Fruit fly (Drosophila melanogaster) whole organism, embryonic: ENCODE measurements around the gene CG44094.
A peak's percentile ranks its signal among the peaks of the same experiment; 100 is the strongest.

Source experiments
- Awh ChIP-seq: fragments of 200-800 bp; sonication (Bioruptor generic); IDR thresholded peaks from 2 replicates; pipeline ENCODE4, ENCODE4 v1.3.6; 2022; ENCODE audit warnings: missing biosample characterization, missing genetic modification characterization
- CG10366 ChIP-seq: fragments of 200-800 bp; sonication (Bioruptor generic); IDR thresholded peaks from 2 replicates; pipeline ENCODE4 v1.3.6; 2022; ENCODE audit warnings: missing biosample characterization, missing genetic modification characterization
- CG11456 ChIP-seq: fragments of 200-800 bp; sonication (Bioruptor generic); IDR thresholded peaks from 3 replicates; pipeline ENCODE4 v1.3.6; 2022; ENCODE audit warnings: missing biosample characterization, missing genetic modification characterization
- CG11504 ChIP-seq: fragments of 200-800 bp; sonication (Bioruptor generic); optimal IDR thresholded peaks from 3 replicates; lab custom pipeline; 2019; ENCODE audit warnings: missing biosample characterization, mild to moderate bottlenecking, missing genetic modification characterization, moderate library complexity
- CG1647 ChIP-seq: fragments of 200-800 bp; sonication (Bioruptor generic); optimal IDR thresholded peaks from 3 replicates; lab custom pipeline; 2016; ENCODE audit warnings: missing biosample characterization, missing genetic modification characterization
- CG17912 ChIP-seq: fragments of 200-800 bp; sonication (Bioruptor generic); optimal IDR thresholded peaks from 2 replicates; lab custom pipeline; 2018; ENCODE audit warnings: missing biosample characterization, mild to moderate bottlenecking, missing genetic modification characterization
- CG1832 ChIP-seq: fragments of 200-800 bp; sonication (Bioruptor generic); optimal IDR thresholded peaks from 2 replicates; lab custom pipeline; 2017; ENCODE audit warnings: missing biosample characterization, mild to moderate bottlenecking, missing genetic modification characterization, inconsistent platforms
- CG2116 ChIP-seq: fragments of 200-800 bp; sonication (Bioruptor generic); optimal IDR thresholded peaks from 3 replicates; lab custom pipeline; 2018; ENCODE audit warnings: missing biosample characterization, mild to moderate bottlenecking, missing genetic modification characterization
- CG2712 ChIP-seq: fragments of 200-800 bp; optimal IDR thresholded peaks from 3 replicates; lab custom pipeline; 2019; ENCODE audit warnings: missing biosample characterization, mild to moderate bottlenecking, missing genetic modification characterization, moderate library complexity
- CG31388 ChIP-seq: fragments of 200-800 bp; sonication (Bioruptor generic); optimal IDR thresholded peaks from 2 replicates; lab custom pipeline; 2016; ENCODE audit warnings: missing biosample characterization, missing genetic modification characterization
- CG43689 ChIP-seq: fragments of 200-800 bp; sonication (Bioruptor generic); IDR thresholded peaks from 2 replicates; pipeline ENCODE4 v1.3.6; 2022; ENCODE audit warnings: missing biosample characterization, missing genetic modification characterization
- CG6683 ChIP-seq: fragments of 200-800 bp; sonication (Bioruptor generic); optimal IDR thresholded peaks from 2 replicates; lab custom pipeline; 2017; ENCODE audit warnings: missing biosample characterization, mild to moderate bottlenecking, missing genetic modification characterization, missing genetic modification reagents
- CG7839 ChIP-seq: fragments of 200-800 bp; sonication (Bioruptor generic); optimal IDR thresholded peaks from 3 replicates; lab custom pipeline; 2018; ENCODE audit warnings: missing biosample characterization, mild to moderate bottlenecking, missing genetic modification characterization, moderate library complexity
- CG9797 ChIP-seq: fragments of 200-800 bp; sonication (Bioruptor generic); optimal IDR thresholded peaks from 3 replicates; lab custom pipeline; 2018; ENCODE audit warnings: missing biosample characterization, mild to moderate bottlenecking, missing genetic modification characterization
- CG9817 ChIP-seq: fragments of 200-800 bp; sonication (Bioruptor generic); optimal IDR thresholded peaks from 2 replicates; lab custom pipeline; 2018; ENCODE audit warnings: missing biosample characterization, mild to moderate bottlenecking, missing genetic modification characterization, moderate library complexity
- CG9932 ChIP-seq: fragments of 200-800 bp; sonication (Bioruptor generic); IDR thresholded peaks from 2 replicates; pipeline ENCODE4 v1.3.6; 2022; ENCODE audit warnings: missing biosample characterization, missing genetic modification characterization
- Camta ChIP-seq: fragments of 200-800 bp; sonication (Bioruptor generic); optimal IDR thresholded peaks from 2 replicates; lab custom pipeline; 2016; ENCODE audit warnings: missing biosample characterization, missing genetic modification characterization
- Chrac-16 ChIP-seq: fragments of 200-800 bp; sonication (Bioruptor generic); optimal IDR thresholded peaks from 3 replicates; lab custom pipeline; 2016; ENCODE audit warnings: missing biosample characterization, missing genetic modification characterization
- CrebB ChIP-seq: fragments of 200-800 bp; sonication (Bioruptor generic); optimal IDR thresholded peaks from 3 replicates; lab custom pipeline; 2018; ENCODE audit warnings: missing biosample characterization, mild to moderate bottlenecking, missing genetic modification characterization
- Dad ChIP-seq: fragments of 200-800 bp; sonication (Bioruptor generic); optimal IDR thresholded peaks from 3 replicates; lab custom pipeline; 2016; ENCODE audit warnings: missing biosample characterization, missing genetic modification characterization
- Dp ChIP-seq: fragments of 200-800 bp; sonication (Bioruptor generic); optimal IDR thresholded peaks from 2 replicates; lab custom pipeline; 2018; ENCODE audit warnings: missing biosample characterization, mild to moderate bottlenecking, missing genetic modification characterization, moderate library complexity
- Elba2 ChIP-seq: fragments of 200-800 bp; sonication (Bioruptor generic); optimal IDR thresholded peaks from 3 replicates; lab custom pipeline; 2016; ENCODE audit warnings: missing biosample characterization, missing genetic modification characterization
- Fer1 ChIP-seq: fragments of 200-800 bp; sonication (Bioruptor generic); optimal IDR thresholded peaks from 2 replicates; lab custom pipeline; 2017; ENCODE audit warnings: missing biosample characterization, mild to moderate bottlenecking, missing genetic modification characterization
- GATAe ChIP-seq: fragments of 200-800 bp; sonication (Bioruptor generic); conservative IDR thresholded peaks from 2 replicates; pipeline ENCODE4 v1.3.6; 2022; ENCODE audit warnings: missing biosample characterization, missing genetic modification characterization
- HLHmδ ChIP-seq: fragments of 200-800 bp; sonication (Bioruptor generic); optimal IDR thresholded peaks from 2 replicates; lab custom pipeline; 2018; ENCODE audit warnings: missing biosample characterization, mild to moderate bottlenecking, missing genetic modification characterization, moderate library complexity
- Max ChIP-seq: fragments of 200-800 bp; sonication (Bioruptor generic); optimal IDR thresholded peaks from 2 replicates; lab custom pipeline; 2016; ENCODE audit warnings: missing biosample characterization, mild to moderate bottlenecking, missing genetic modification characterization
- NC2β ChIP-seq: fragments of 200-800 bp; sonication (Bioruptor generic); optimal IDR thresholded peaks from 2 replicates; lab custom pipeline; 2016; ENCODE audit warnings: missing biosample characterization, missing genetic modification characterization
- Neu2 ChIP-seq: fragments of 200-800 bp; sonication (Bioruptor generic); optimal IDR thresholded peaks from 3 replicates; lab custom pipeline; 2016; ENCODE audit warnings: missing biosample characterization, missing genetic modification characterization, borderline replicate concordance
- YL-1 ChIP-seq: fragments of 200-800 bp; sonication (Bioruptor generic); optimal IDR thresholded peaks from 3 replicates; lab custom pipeline; 2017; ENCODE audit warnings: missing biosample characterization, mild to moderate bottlenecking, missing genetic modification characterization
- ara ChIP-seq: fragments of 200-800 bp; sonication (Bioruptor generic); IDR thresholded peaks from 2 replicates; pipeline ENCODE4 v1.3.6; 2022; ENCODE audit warnings: missing biosample characterization, missing genetic modification characterization
- bbx ChIP-seq: fragments of 200-800 bp; sonication (Bioruptor generic); IDR thresholded peaks from 2 replicates; pipeline ENCODE4 v1.3.6; 2022; ENCODE audit warnings: missing biosample characterization, missing genetic modification characterization; ENCODE audit not compliant: partially characterized antibody
- bigmax ChIP-seq: fragments of 200-800 bp; sonication (Bioruptor generic); optimal IDR thresholded peaks from 2 replicates; lab custom pipeline; 2018; ENCODE audit warnings: missing biosample characterization, mild to moderate bottlenecking, missing genetic modification characterization
- cad ChIP-seq: fragments of >200 bp; optimal IDR thresholded peaks from 2 replicates; lab custom pipeline; 2017; ENCODE audit warnings: missing biosample characterization, missing genetic modification characterization
- croc ChIP-seq: fragments of 200-800 bp; sonication (Bioruptor generic); conservative IDR thresholded peaks from 3 replicates; pipeline ENCODE4 v1.3.6; 2022; ENCODE audit warnings: missing biosample characterization, missing genetic modification characterization
- dmrt11E ChIP-seq: fragments of 200-800 bp; sonication (Bioruptor generic); optimal IDR thresholded peaks from 3 replicates; lab custom pipeline; 2018; ENCODE audit warnings: missing biosample characterization, mild to moderate bottlenecking, missing genetic modification characterization, moderate library complexity
- ems ChIP-seq: fragments of 200-800 bp; sonication (Bioruptor generic); optimal IDR thresholded peaks from 3 replicates; lab custom pipeline; 2016; ENCODE audit warnings: missing biosample characterization, missing genetic modification characterization
- ftz-f1 ChIP-seq: fragments of 200-800 bp; sonication (Bioruptor generic); optimal IDR thresholded peaks from 2 replicates; lab custom pipeline; 2016; ENCODE audit warnings: missing biosample characterization, missing genetic modification characterization
- ind ChIP-seq: fragments of 200-800 bp; sonication (Bioruptor generic); optimal IDR thresholded peaks from 3 replicates; lab custom pipeline; 2016; ENCODE audit warnings: missing biosample characterization, missing genetic modification characterization
- jing ChIP-seq: fragments of 200-800 bp; sonication (Bioruptor generic); optimal IDR thresholded peaks from 2 replicates; lab custom pipeline; 2018; ENCODE audit warnings: missing biosample characterization, mild to moderate bottlenecking, missing genetic modification characterization
- ken ChIP-seq: fragments of 200-800 bp; sonication (Bioruptor generic); IDR thresholded peaks from 3 replicates; pipeline ENCODE4 v1.3.6; 2022; ENCODE audit warnings: missing biosample characterization, missing genetic modification characterization
- klu ChIP-seq: fragments of 200-800 bp; sonication (Bioruptor generic); IDR thresholded peaks from 2 replicates; pipeline ENCODE4 v1.3.6; 2022; ENCODE audit warnings: missing biosample characterization, missing genetic modification characterization
- onecut ChIP-seq: fragments of 200-800 bp; sonication (Bioruptor generic); IDR thresholded peaks from 2 replicates; pipeline ENCODE4 v1.3.6; 2022; ENCODE audit warnings: missing biosample characterization, missing genetic modification characterization
- phol ChIP-seq: fragments of 200-800 bp; sonication (Bioruptor generic); optimal IDR thresholded peaks from 3 replicates; lab custom pipeline; 2018; ENCODE audit warnings: missing biosample characterization, mild to moderate bottlenecking, missing genetic modification characterization, moderate library complexity
- psq ChIP-seq: fragments of 200-800 bp; sonication (Bioruptor generic); optimal IDR thresholded peaks from 2 replicates; lab custom pipeline; 2017; ENCODE audit warnings: missing biosample characterization, missing genetic modification characterization
- shn ChIP-seq: fragments of 200-800 bp; sonication (Bioruptor generic); optimal IDR thresholded peaks from 3 replicates; lab custom pipeline; 2016; ENCODE audit warnings: missing biosample characterization, missing genetic modification characterization
- sna ChIP-seq: fragments of 200-800 bp; sonication (Bioruptor generic); IDR thresholded peaks from 2 replicates; pipeline ENCODE4 v1.3.6; 2022; ENCODE audit warnings: missing biosample characterization, missing genetic modification characterization; ENCODE audit not compliant: partially characterized antibody
- tll ChIP-seq, 2 experiments: fragments of 200-800 bp in 1 of 2; fragments of >200 bp in 1 of 2; sonication (Bioruptor generic) in 1 of 2; optimal IDR thresholded peaks; 2 replicates each; lab custom pipeline; 2017 to 2019; ENCODE audit warnings: missing biosample characterization in 2 of 2, missing genetic modification characterization in 2 of 2, mild to moderate bottlenecking in 1 of 2, moderate library complexity in 1 of 2
- trem ChIP-seq: fragments of 200-800 bp; optimal IDR thresholded peaks from 3 replicates; lab custom pipeline; 2019; ENCODE audit warnings: missing biosample characterization, mild to moderate bottlenecking, missing genetic modification characterization, moderate library complexity
- wdn ChIP-seq: fragments of 200-800 bp; sonication (Bioruptor generic); IDR thresholded peaks from 2 replicates; pipeline ENCODE4 v1.3.6; 2022; ENCODE audit warnings: missing biosample characterization, missing genetic modification characterization
- yki ChIP-seq: fragments of >200 bp; optimal IDR thresholded peaks from 3 replicates; lab custom pipeline; 2018

Gene CG44094

DNA sequence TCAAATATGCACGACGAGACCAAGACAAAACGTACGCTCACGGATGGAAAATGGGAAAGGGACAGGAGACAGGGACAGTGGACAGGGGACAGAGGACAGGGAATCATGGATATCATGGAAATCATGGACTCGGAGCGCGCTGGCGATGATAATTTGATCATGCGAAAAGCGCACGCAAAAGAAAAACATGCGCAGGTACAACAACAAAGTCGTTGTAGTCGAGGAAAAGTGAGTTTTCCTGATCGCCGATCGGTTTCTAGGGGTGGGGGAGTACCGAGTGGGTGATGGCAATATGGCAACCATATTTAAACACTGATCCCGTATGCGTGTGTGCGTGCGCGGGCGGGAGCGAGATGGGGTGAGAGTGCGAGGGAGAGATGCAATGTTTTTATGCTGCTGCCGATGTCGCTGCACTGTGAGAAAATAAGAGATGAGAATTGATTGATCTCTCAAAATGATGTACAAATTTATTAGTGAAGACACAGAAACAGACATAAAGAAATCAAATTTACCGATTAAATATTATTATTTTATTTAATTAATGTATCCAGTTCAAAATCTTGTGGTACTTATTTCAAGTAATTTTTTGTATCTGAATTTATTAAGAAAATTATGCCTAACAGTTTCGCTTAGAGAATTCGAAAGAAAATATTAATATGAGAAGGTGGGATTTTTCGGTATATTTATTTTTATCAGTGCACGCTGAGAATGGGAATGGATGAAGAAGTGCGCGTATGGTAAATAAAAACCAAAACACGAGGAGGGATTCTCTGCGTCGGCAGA lies 14.5 kb upstream of the CG44094 start (continued):
- TF ChIP-seq CG17912 (GFP tag; lab: Kevin White, UChicago) (no peak), CG2116 (GFP tag; lab: Kevin White, UChicago) (peak; percentile 62), Chrac-16 (peak; percentile 86), CG9817 (tag; lab: Kevin White, UChicago) (peak; percentile 36), klu (0 out of 2 replicates have a peak, but pooled peaks have one; percentile 24), YL-1 (GFP tag; lab: Kevin White, UChicago) (peak; percentile 64), Neu2 (no peak), Dad (GFP tag; lab: Kevin White, UChicago) (no peak), CG31388 (peak; percentile 59), Max (GFP tag; lab: Kevin White, UChicago) (peak; percentile 73), wdn (GFP tag; lab: Robert Waterston, UW) (no peak), tll (GFP tag; optimal IDR thresholded peaks at IDR 0.05; lab: Kevin White, UChicago) (peak in 1 of 2 experiments; percentile 74), ftz-f1 (GFP tag; lab: Kevin White, UChicago) (no peak), Dp (no peak), Camta (GFP tag; lab: Kevin White, UChicago) (peak; percentile 25), CG6683 (GFP tag; lab: Kevin White, UChicago) (no peak), bigmax (GFP tag; lab: Kevin White, UChicago) (no peak), CG2712 (tag; lab: Kevin White, UChicago) (peak; percentile 98), trem (tag; lab: Kevin White, UChicago) (peak; percentile 94), CG1832 (GFP tag; lab: Kevin White, UChicago) (peak; percentile 67), ken (GFP tag; lab: Robert Waterston, UW) (0 out of 3 replicates have a peak, but pooled peaks have one; percentile 47), sna (GFP tag; lab: Robert Waterston, UW) (no peak), CG11456 (GFP tag; lab: Robert Waterston, UW) (0 out of 3 replicates have a peak, but pooled peaks have one; percentile 49), ems (GFP tag; lab: Kevin White, UChicago) (no peak), psq (GFP tag; lab: Kevin White, UChicago) (peak; percentile 76), Awh (GFP tag; lab: Robert Waterston, UW) (peak; percentile 69), phol (peak; percentile 93), bbx (GFP tag; lab: Robert Waterston, UW) (no peak), GATAe (GFP tag; lab: Robert Waterston, UW) (no peak), ara (GFP tag; lab: Robert Waterston, UW) (peak; percentile 85), dmrt11E (tag; lab: Kevin White, UChicago) (peak; percentile 99), CG43689 (GFP tag; lab: Robert Waterston, UW) (no peak), croc (GFP tag; lab: Robert Waterston, UW) (peak; percentile 87), CrebB (tag; lab: Kevin White, UChicago) (peak; percentile 39), CG1647 (GFP tag; lab: Kevin White, UChicago) (peak; percentile 15), CG9932 (no peak), HLHmδ (peak; percentile 54), CG9797 (peak; percentile 1), CG7839 (tag; lab: Kevin White, UChicago) (peak; percentile 88), cad (GFP tag; lab: Kevin White, UChicago) (no peak), shn (no peak), Elba2 (GFP tag; lab: Kevin White, UChicago) (peak; percentile 64), yki (lab: Kevin White, UChicago) (no peak), CG10366 (GFP tag; lab: Robert Waterston, UW) (peak; percentile 52), CG11504 (tag; lab: Kevin White, UChicago) (peak; percentile 89), jing (GFP tag; lab: Kevin White, UChicago) (peak; percentile 57), onecut (GFP tag; lab: Robert Waterston, UW) (peak; percentile 65), ind (peak; percentile 59), Fer1 (GFP tag; lab: Kevin White, UChicago) (no peak), NC2β (peak; percentile 1)
